Fruit fly (Drosophila melanogaster) whole organism, embryonic: ENCODE data around the gene CG9444.

ENCODE experiments used
- CG10267 ChIP-seq: fragments of 200-800 bp; sonication (Bioruptor generic); optimal IDR thresholded peaks from 2 replicates; lab custom pipeline; 2018; ENCODE audit warnings: missing biosample characterization, mild to moderate bottlenecking, missing genetic modification characterization, moderate library complexity
- CG12769 ChIP-seq: fragments of 200-800 bp; sonication (Bioruptor generic); optimal IDR thresholded peaks from 2 replicates; lab custom pipeline; 2019; ENCODE audit warnings: missing biosample characterization, mild to moderate bottlenecking, missing genetic modification characterization, moderate library complexity
- CG14965 ChIP-seq: fragments of 200-800 bp; sonication (Bioruptor generic); optimal IDR thresholded peaks from 2 replicates; lab custom pipeline; 2016; ENCODE audit warnings: missing biosample characterization, missing genetic modification characterization, borderline replicate concordance
- CG15479 ChIP-seq: fragments of 200-800 bp; sonication (Bioruptor generic); optimal IDR thresholded peaks from 3 replicates; lab custom pipeline; 2019; ENCODE audit warnings: missing biosample characterization, mild to moderate bottlenecking, missing genetic modification characterization, moderate library complexity
- CG15601 ChIP-seq: fragments of 200-800 bp; sonication (Bioruptor generic); optimal IDR thresholded peaks from 3 replicates; lab custom pipeline; 2019; ENCODE audit warnings: missing biosample characterization, mild to moderate bottlenecking, missing genetic modification characterization, moderate library complexity
- CG16815 ChIP-seq: fragments of 200-800 bp; sonication (Bioruptor generic); optimal IDR thresholded peaks from 3 replicates; lab custom pipeline; 2017; ENCODE audit warnings: missing biosample characterization, mild to moderate bottlenecking, missing genetic modification characterization
- CG17385 ChIP-seq: fragments of 200-800 bp; sonication (Bioruptor generic); optimal IDR thresholded peaks from 3 replicates; lab custom pipeline; 2018; ENCODE audit warnings: missing biosample characterization, mild to moderate bottlenecking, missing genetic modification characterization
- CG18599 ChIP-seq: fragments of 200-800 bp; sonication (Bioruptor generic); optimal IDR thresholded peaks from 3 replicates; lab custom pipeline; 2017; ENCODE audit warnings: missing biosample characterization, missing genetic modification characterization, mild to moderate bottlenecking, moderate library complexity, missing genetic modification reagents
- CG2120 ChIP-seq: fragments of 200-800 bp; sonication (Bioruptor generic); optimal IDR thresholded peaks from 3 replicates; lab custom pipeline; 2016; ENCODE audit warnings: missing biosample characterization, missing genetic modification characterization
- CG30431 ChIP-seq: fragments of 200-800 bp; sonication (Bioruptor generic); optimal IDR thresholded peaks from 2 replicates; lab custom pipeline; 2017; ENCODE audit warnings: missing biosample characterization, missing genetic modification characterization
- CG3065 ChIP-seq: fragments of 200-800 bp; sonication (Bioruptor generic); optimal IDR thresholded peaks from 2 replicates; lab custom pipeline; 2016; ENCODE audit warnings: missing biosample characterization, missing genetic modification characterization
- CG31441 ChIP-seq: fragments of 200-800 bp; sonication (Bioruptor generic); IDR thresholded peaks from 2 replicates; pipeline ENCODE4 v1.3.6; 2022; ENCODE audit warnings: missing biosample characterization, missing genetic modification characterization
- CG4328 ChIP-seq: fragments of 200-800 bp; sonication (Bioruptor generic); optimal IDR thresholded peaks from 3 replicates; lab custom pipeline; 2017; ENCODE audit warnings: missing biosample characterization, missing genetic modification reagents, missing genetic modification characterization
- CG4730 ChIP-seq: fragments of 200-800 bp; sonication (Bioruptor generic); IDR thresholded peaks from 2 replicates; pipeline ENCODE4 v1.3.6; 2022; ENCODE audit warnings: missing biosample characterization, missing genetic modification characterization
- CG6854 ChIP-seq: fragments of 200-800 bp; sonication (Bioruptor generic); optimal IDR thresholded peaks from 3 replicates; lab custom pipeline; 2017; ENCODE audit warnings: missing biosample characterization, mild to moderate bottlenecking, missing genetic modification characterization
- CG7556 ChIP-seq: fragments of 200-800 bp; sonication (Bioruptor generic); optimal IDR thresholded peaks from 2 replicates; lab custom pipeline; 2017; ENCODE audit warnings: missing biosample characterization, mild to moderate bottlenecking, missing genetic modification characterization
- CG7786 ChIP-seq: fragments of 200-800 bp; sonication (Bioruptor generic); optimal IDR thresholded peaks from 2 replicates; lab custom pipeline; 2016; ENCODE audit warnings: missing biosample characterization, missing genetic modification characterization
- CG7963 ChIP-seq: fragments of 200-800 bp; sonication (Bioruptor generic); IDR thresholded peaks from 3 replicates; pipeline ENCODE4 v1.3.6; 2022; ENCODE audit warnings: missing biosample characterization, missing genetic modification characterization; ENCODE audit not compliant: partially characterized antibody
- CG9609 ChIP-seq: fragments of 200-800 bp; sonication (Bioruptor generic); optimal IDR thresholded peaks from 3 replicates; lab custom pipeline; 2016; ENCODE audit warnings: missing biosample characterization, missing genetic modification characterization
- Chrac-16 ChIP-seq: fragments of 200-800 bp; sonication (Bioruptor generic); optimal IDR thresholded peaks from 3 replicates; lab custom pipeline; 2016; ENCODE audit warnings: missing biosample characterization, missing genetic modification characterization
- Dbx ChIP-seq: fragments of 200-800 bp; sonication (Bioruptor generic); IDR thresholded peaks from 3 replicates; pipeline ENCODE4 v1.3.6; 2022; ENCODE audit warnings: missing biosample characterization, missing genetic modification characterization
- Dip3 ChIP-seq: fragments of 200-800 bp; sonication (Bioruptor generic); optimal IDR thresholded peaks from 3 replicates; lab custom pipeline; 2016; ENCODE audit warnings: missing biosample characterization, missing genetic modification characterization
- Ets97D ChIP-seq: fragments of 200-800 bp; sonication (Bioruptor generic); optimal IDR thresholded peaks from 3 replicates; lab custom pipeline; 2016; ENCODE audit warnings: missing biosample characterization, missing genetic modification characterization
- NC2β ChIP-seq: fragments of 200-800 bp; sonication (Bioruptor generic); optimal IDR thresholded peaks from 2 replicates; lab custom pipeline; 2016; ENCODE audit warnings: missing biosample characterization, missing genetic modification characterization
- Sox100B ChIP-seq: fragments of 200-800 bp; sonication (Bioruptor generic); optimal IDR thresholded peaks from 3 replicates; lab custom pipeline; 2018; ENCODE audit warnings: missing biosample characterization, mild to moderate bottlenecking, missing genetic modification characterization
- Sry-δ ChIP-seq: fragments of 200-800 bp; sonication (Bioruptor generic); optimal IDR thresholded peaks from 2 replicates; lab custom pipeline; 2016; ENCODE audit warnings: missing biosample characterization, missing genetic modification characterization
- crc ChIP-seq: fragments of 200-800 bp; sonication (Bioruptor generic); optimal IDR thresholded peaks from 2 replicates; lab custom pipeline; 2016; ENCODE audit warnings: missing biosample characterization, missing genetic modification characterization
- gcm ChIP-seq: fragments of 200-800 bp; sonication (Bioruptor generic); optimal IDR thresholded peaks from 2 replicates; lab custom pipeline; 2019; ENCODE audit warnings: missing biosample characterization, mild to moderate bottlenecking, missing genetic modification characterization, moderate library complexity
- her ChIP-seq: fragments of 200-800 bp; sonication (Bioruptor generic); optimal IDR thresholded peaks from 2 replicates; lab custom pipeline; 2016; ENCODE audit warnings: missing biosample characterization, missing genetic modification characterization
- kah ChIP-seq: fragments of 200-800 bp; sonication (Bioruptor generic); optimal IDR thresholded peaks from 2 replicates; lab custom pipeline; 2018; ENCODE audit warnings: missing biosample characterization, mild to moderate bottlenecking, missing genetic modification characterization
- lbe ChIP-seq: fragments of 200-800 bp; sonication (Bioruptor generic); optimal IDR thresholded peaks from 2 replicates; lab custom pipeline; 2016; ENCODE audit warnings: missing biosample characterization, mild to moderate bottlenecking, missing genetic modification characterization
- mirr ChIP-seq: fragments of 200-800 bp; sonication (Bioruptor generic); optimal IDR thresholded peaks from 3 replicates; lab custom pipeline; 2018; ENCODE audit warnings: missing biosample characterization, mild to moderate bottlenecking, missing genetic modification characterization
- oc ChIP-seq: fragments of 200-800 bp; sonication (Bioruptor generic); optimal IDR thresholded peaks from 2 replicates; lab custom pipeline; 2018; ENCODE audit warnings: missing biosample characterization, mild to moderate bottlenecking, missing genetic modification characterization, moderate library complexity
- org-1 ChIP-seq: fragments of 200-800 bp; sonication (Bioruptor generic); optimal IDR thresholded peaks from 2 replicates; lab custom pipeline; 2017; ENCODE audit warnings: missing biosample characterization, missing genetic modification characterization
- otp ChIP-seq: fragments of 200-800 bp; sonication (Bioruptor generic); IDR thresholded peaks from 3 replicates; pipeline ENCODE4, ENCODE4 v1.3.6; 2022; ENCODE audit warnings: missing biosample characterization, missing genetic modification characterization
- peb ChIP-seq: fragments of 200-800 bp; sonication (Bioruptor generic); IDR thresholded peaks from 2 replicates; pipeline ENCODE4 v1.3.6; 2022; ENCODE audit warnings: missing biosample characterization, missing genetic modification characterization
- pfk ChIP-seq: fragments of 200-800 bp; sonication (Bioruptor generic); optimal IDR thresholded peaks from 2 replicates; lab custom pipeline; 2018; ENCODE audit warnings: missing biosample characterization, mild to moderate bottlenecking, missing genetic modification characterization, moderate library complexity
- pnt ChIP-seq: fragments of 200-800 bp; sonication (Bioruptor generic); optimal IDR thresholded peaks from 3 replicates; lab custom pipeline; 2016; ENCODE audit warnings: missing biosample characterization, missing genetic modification characterization
- pros ChIP-seq: fragments of 200-800 bp; sonication (Bioruptor generic); optimal IDR thresholded peaks from 3 replicates; lab custom pipeline; 2019; ENCODE audit warnings: missing biosample characterization, mild to moderate bottlenecking, missing genetic modification characterization, moderate library complexity
- salm ChIP-seq: fragments of 200-800 bp; sonication (Bioruptor generic); optimal IDR thresholded peaks from 2 replicates; lab custom pipeline; 2018; ENCODE audit warnings: missing biosample characterization, mild to moderate bottlenecking, missing genetic modification characterization
- scrt ChIP-seq: fragments of 200-800 bp; sonication (Bioruptor generic); optimal IDR thresholded peaks from 2 replicates; lab custom pipeline; 2018; ENCODE audit warnings: missing biosample characterization, mild to moderate bottlenecking, missing genetic modification characterization, moderate library complexity
- sima ChIP-seq: fragments of 200-800 bp; sonication (Bioruptor generic); optimal IDR thresholded peaks from 2 replicates; lab custom pipeline; 2016; ENCODE audit warnings: missing biosample characterization, missing genetic modification characterization
- stc ChIP-seq: fragments of 200-800 bp; sonication (Bioruptor generic); IDR thresholded peaks from 2 replicates; pipeline ENCODE4 v1.3.6; 2022; ENCODE audit warnings: missing biosample characterization, missing genetic modification characterization
- tap ChIP-seq: fragments of 200-800 bp; optimal IDR thresholded peaks from 3 replicates; lab custom pipeline; 2019; ENCODE audit warnings: missing biosample characterization, mild to moderate bottlenecking, missing genetic modification characterization, moderate library complexity
- tio ChIP-seq: fragments of 200-800 bp; sonication (Bioruptor generic); optimal IDR thresholded peaks from 2 replicates; lab custom pipeline; 2017; ENCODE audit warnings: missing biosample characterization, missing genetic modification characterization, inconsistent platforms
- wek ChIP-seq: fragments of 200-800 bp; sonication (Bioruptor generic); optimal IDR thresholded peaks from 3 replicates; lab custom pipeline; 2018; ENCODE audit warnings: missing biosample characterization, mild to moderate bottlenecking, missing genetic modification characterization, moderate library complexity

The CG9444 gene

dm6 chr3R:9677734-9678341 is 6.2 kb downstream of the CG9444 start, which contains the start of gene p23 (continued):
- TF ChIP-seq CG30431 (GFP tag; lab: Kevin White, UChicago): no peak
- no peak for TF ChIP-seq Chrac-16 (GFP tag; lab: Kevin White, UChicago)
- peak; percentile 75 for TF ChIP-seq Ets97D (GFP tag; lab: Kevin White, UChicago)
- TF ChIP-seq CG15601 (tag; lab: Kevin White, UChicago): peak; percentile 75
- no peak for TF ChIP-seq CG14965 (GFP tag; lab: Kevin White, UChicago)
- no peak for TF ChIP-seq otp (GFP tag; lab: Robert Waterston, UW)
- TF ChIP-seq sima (GFP tag; lab: Kevin White, UChicago): no peak
- no peak for TF ChIP-seq NC2β (GFP tag; lab: Kevin White, UChicago)
- no peak for TF ChIP-seq lbe (GFP tag; lab: Kevin White, UChicago)
- TF ChIP-seq her (GFP tag; lab: Kevin White, UChicago): no peak
- peak; percentile 58 for TF ChIP-seq Sry-δ (GFP tag; lab: Kevin White, UChicago)
- TF ChIP-seq CG10267: peak; percentile 45
- no peak for TF ChIP-seq CG2120
- no peak for TF ChIP-seq pfk (GFP tag; lab: Kevin White, UChicago)
- no peak for TF ChIP-seq tio (GFP tag; lab: Kevin White, UChicago)
- no peak for TF ChIP-seq stc (GFP tag; lab: Robert Waterston, UW)
- TF ChIP-seq oc: no peak
- TF ChIP-seq CG31441 (GFP tag; lab: Robert Waterston, UW): no peak
- TF ChIP-seq CG17385 (GFP tag; lab: Kevin White, UChicago): no peak
- TF ChIP-seq CG4730 (GFP tag; lab: Robert Waterston, UW): no peak
- TF ChIP-seq Dbx: peak; percentile 60; the same call in 2 of the 3 replicates
- no peak for TF ChIP-seq tap
- TF ChIP-seq CG3065 (GFP tag; lab: Kevin White, UChicago): no peak
- TF ChIP-seq salm (tag; lab: Kevin White, UChicago): no peak
- TF ChIP-seq Sox100B (GFP tag; lab: Kevin White, UChicago): no peak
- TF ChIP-seq CG9609 (GFP tag; lab: Kevin White, UChicago): no peak
- no peak for TF ChIP-seq CG18599
- no peak for TF ChIP-seq crc
- no peak for TF ChIP-seq gcm
- TF ChIP-seq pros: no peak
- TF ChIP-seq peb (GFP tag; lab: Robert Waterston, UW): no peak
- TF ChIP-seq CG7963 (GFP tag; lab: Robert Waterston, UW): no peak

- peak; percentile 5 for TF ChIP-seq CG6854
- TF ChIP-seq CG16815: peak; percentile 23
- TF ChIP-seq CG12769 (tag; lab: Kevin White, UChicago): no peak
- TF ChIP-seq CG7556 (GFP tag; lab: Kevin White, UChicago): no peak
- peak; percentile 48 for TF ChIP-seq kah
- TF ChIP-seq scrt (GFP tag; lab: Kevin White, UChicago): peak; percentile 77
- peak; percentile 36 for TF ChIP-seq org-1 (GFP tag; lab: Kevin White, UChicago)
- TF ChIP-seq CG7786 (GFP tag; lab: Kevin White, UChicago): peak; percentile 39
- TF ChIP-seq mirr: peak; percentile 48
- peak; percentile 19 for TF ChIP-seq Dip3 (GFP tag; lab: Kevin White, UChicago)
- no peak for TF ChIP-seq CG10267
- TF ChIP-seq wek (GFP tag; lab: Kevin White, UChicago): peak; percentile 28
- TF ChIP-seq CG15479: no peak
- TF ChIP-seq pnt (GFP tag; lab: Kevin White, UChicago): peak; percentile 49
- TF ChIP-seq CG4328 (GFP tag; lab: Kevin White, UChicago): peak; percentile 20
- TF ChIP-seq, all 482 proteins: peak for 11
Observed at dm6 chr3R:9674968-9675573, 9.0 kb downstream of the CG9444 start, which contains the start of gene Nepl12. Gene Nepl12, plus strand, starts transcription at chr3R:9675523.
